Worm (Caenorhabditis elegans) whole organism, late embryonic: ENCODE results near the gene Y105C5A.1269.

Experiments
- C08G9.2 ChIP-seq: sonication (generic microtip); optimal IDR thresholded peaks from 2 replicates; lab custom pipeline; 2016; ENCODE audit warnings: mild to moderate bottlenecking, missing genetic modification characterization, moderate library complexity, missing compliant biosample characterization
- K09A11.1 ChIP-seq: sonication (generic microtip); optimal IDR thresholded peaks from 2 replicates; lab custom pipeline; 2017; ENCODE audit warnings: antibody characterized with exemption, mild to moderate bottlenecking, missing genetic modification characterization, missing compliant biosample characterization; ENCODE audit not compliant: insufficient read depth
- T23F11.4 ChIP-seq: fragments of 200-800 bp; sonication (Bioruptor generic); optimal IDR thresholded peaks from 2 replicates; lab custom pipeline; 2018; ENCODE audit warnings: mild to moderate bottlenecking, missing genetic modification characterization, missing compliant biosample characterization
- ahr-1 ChIP-seq: sonication (generic microtip); optimal IDR thresholded peaks from 2 replicates; lab custom pipeline; 2016; ENCODE audit warnings: missing genetic modification characterization, missing compliant biosample characterization
- ceh-14 ChIP-seq: sonication (generic microtip); optimal IDR thresholded peaks from 2 replicates; lab custom pipeline; 2016; ENCODE audit warnings: missing genotype, missing genetic modification characterization, missing compliant biosample characterization
- ceh-18 ChIP-seq: sonication (generic microtip); optimal IDR thresholded peaks from 2 replicates; lab custom pipeline; 2016; ENCODE audit warnings: missing genetic modification characterization, missing compliant biosample characterization
- ceh-19 ChIP-seq: fragments of 200-800 bp; sonication (Bioruptor generic); optimal IDR thresholded peaks from 2 replicates; lab custom pipeline; 2018; ENCODE audit warnings: mild to moderate bottlenecking, missing genetic modification characterization, missing compliant biosample characterization
- ceh-22 ChIP-seq: sonication (generic microtip); optimal IDR thresholded peaks from 2 replicates; lab custom pipeline; 2017; ENCODE audit warnings: missing biosample characterization, missing genetic modification characterization
- ceh-30 ChIP-seq: fragments of 150-350 bp; optimal IDR thresholded peaks from 2 replicates; lab custom pipeline; 2014; ENCODE audit warnings: missing biosample characterization, missing genetic modification characterization
- ceh-45 ChIP-seq: fragments of 200-800 bp; sonication (Bioruptor generic); IDR thresholded peaks from 2 replicates; pipeline ENCODE4 v1.3.6; 2022; ENCODE audit warnings: missing genetic modification reagents, missing genetic modification characterization, missing compliant biosample characterization
- ceh-48 ChIP-seq: sonication (generic microtip); optimal IDR thresholded peaks from 2 replicates; lab custom pipeline; 2016; ENCODE audit warnings: missing genetic modification characterization, inconsistent platforms, missing compliant biosample characterization
- ceh-6 ChIP-seq: fragments of 200-800 bp; sonication (Bioruptor generic); optimal IDR thresholded peaks from 2 replicates; lab custom pipeline; 2018; ENCODE audit warnings: mild to moderate bottlenecking, missing genetic modification characterization, missing compliant biosample characterization
- ceh-9 ChIP-seq: sonication (generic microtip); optimal IDR thresholded peaks from 2 replicates; lab custom pipeline; 2016; ENCODE audit warnings: mild to moderate bottlenecking, missing genetic modification characterization, inconsistent platforms, missing compliant biosample characterization
- che-1 ChIP-seq: sonication (generic microtip); optimal IDR thresholded peaks from 2 replicates; lab custom pipeline; 2016; ENCODE audit warnings: mild to moderate bottlenecking, missing genetic modification characterization, missing compliant biosample characterization
- elt-2 ChIP-seq: sonication (generic microtip); optimal IDR thresholded peaks from 2 replicates; lab custom pipeline; 2016; ENCODE audit warnings: missing genetic modification reagents, missing genetic modification characterization, missing compliant biosample characterization
- elt-4 ChIP-seq: sonication (generic microtip); optimal IDR thresholded peaks from 2 replicates; lab custom pipeline; 2016; ENCODE audit warnings: missing genetic modification characterization, missing compliant biosample characterization
- ets-4 ChIP-seq: sonication (generic microtip); optimal IDR thresholded peaks from 2 replicates; lab custom pipeline; 2016; ENCODE audit warnings: missing genetic modification characterization, missing compliant biosample characterization
- fax-1 ChIP-seq: sonication (generic microtip); optimal IDR thresholded peaks from 2 replicates; lab custom pipeline; 2016; ENCODE audit warnings: missing genotype, missing genetic modification characterization, missing compliant biosample characterization
- fkh-10 ChIP-seq: fragments of 150-350 bp; optimal IDR thresholded peaks from 2 replicates; lab custom pipeline; 2014; ENCODE audit warnings: missing biosample characterization, missing genetic modification reagents, missing genetic modification characterization
- fkh-6 ChIP-seq: sonication (generic microtip); optimal IDR thresholded peaks from 2 replicates; lab custom pipeline; 2016; ENCODE audit warnings: missing genetic modification characterization, missing compliant biosample characterization
- gmeb-2 ChIP-seq: sonication (generic microtip); optimal IDR thresholded peaks from 2 replicates; lab custom pipeline; 2016; ENCODE audit warnings: missing genetic modification characterization, inconsistent platforms, missing compliant biosample characterization
- hlh-13 ChIP-seq: fragments of 200-800 bp; sonication (Bioruptor generic); optimal IDR thresholded peaks from 2 replicates; lab custom pipeline; 2018; ENCODE audit warnings: mild to moderate bottlenecking, missing genetic modification characterization, missing compliant biosample characterization
- hlh-15 ChIP-seq: sonication (generic microtip); optimal IDR thresholded peaks from 2 replicates; lab custom pipeline; 2016; ENCODE audit warnings: missing genetic modification characterization, missing compliant biosample characterization
- hlh-30 ChIP-seq: sonication (generic microtip); optimal IDR thresholded peaks from 2 replicates; lab custom pipeline; 2017; ENCODE audit warnings: antibody characterized with exemption, missing genetic modification characterization, missing compliant biosample characterization; ENCODE audit not compliant: insufficient read depth
- hlh-6 ChIP-seq: sonication (generic microtip); optimal IDR thresholded peaks from 2 replicates; lab custom pipeline; 2016; ENCODE audit warnings: missing genotype, missing genetic modification characterization, missing compliant biosample characterization
- lim-6 ChIP-seq: sonication (generic microtip); optimal IDR thresholded peaks from 2 replicates; lab custom pipeline; 2016; ENCODE audit warnings: missing genetic modification characterization, missing compliant biosample characterization
- madf-2 ChIP-seq: sonication (generic microtip); optimal IDR thresholded peaks from 2 replicates; lab custom pipeline; 2017; ENCODE audit warnings: missing genetic modification characterization, missing compliant biosample characterization
- nfya-1 ChIP-seq: sonication (generic microtip); optimal IDR thresholded peaks from 2 replicates; lab custom pipeline; 2017; ENCODE audit warnings: missing genetic modification characterization, mild to moderate bottlenecking, missing compliant biosample characterization, antibody characterized with exemption, moderate library complexity
- nhr-232 ChIP-seq: sonication (generic microtip); optimal IDR thresholded peaks from 2 replicates; lab custom pipeline; 2016; ENCODE audit warnings: missing genetic modification characterization, missing compliant biosample characterization
- pag-3 ChIP-seq: sonication (generic microtip); optimal IDR thresholded peaks from 2 replicates; lab custom pipeline; 2016; ENCODE audit warnings: missing compliant biosample characterization, missing genetic modification characterization, borderline replicate concordance
- pha-2 ChIP-seq: sonication (generic microtip); optimal IDR thresholded peaks from 2 replicates; lab custom pipeline; 2017; ENCODE audit warnings: mild to moderate bottlenecking, missing genetic modification characterization, missing compliant biosample characterization
- pha-4 ChIP-seq: fragments of 150-350 bp; optimal IDR thresholded peaks from 2 replicates; lab custom pipeline; 2018; ENCODE audit warnings: missing biosample characterization, missing genetic modification reagents, missing genetic modification characterization
- ref-2 ChIP-seq: sonication (generic microtip); optimal IDR thresholded peaks from 2 replicates; lab custom pipeline; 2016; ENCODE audit warnings: missing genetic modification characterization, missing compliant biosample characterization
- sdc-2 ChIP-seq: sonication (generic microtip); optimal IDR thresholded peaks from 2 replicates; lab custom pipeline; 2016; ENCODE audit warnings: missing genotype, missing genetic modification characterization, missing compliant biosample characterization
- sox-2 ChIP-seq: fragments of 200-800 bp; sonication (Bioruptor generic); IDR thresholded peaks from 2 replicates; pipeline ENCODE4 v1.3.6; 2022; ENCODE audit warnings: missing genetic modification reagents, missing genetic modification characterization, missing compliant biosample characterization
- tbx-2 ChIP-seq: sonication (generic microtip); optimal IDR thresholded peaks from 2 replicates; lab custom pipeline; 2016; ENCODE audit warnings: missing genetic modification characterization, missing compliant biosample characterization
- ttx-3 ChIP-seq: sonication (generic microtip); optimal IDR thresholded peaks from 2 replicates; lab custom pipeline; 2016; ENCODE audit warnings: missing genetic modification reagents, missing genetic modification characterization, missing compliant biosample characterization
- unc-3 ChIP-seq, 2 experiments: fragments of 200-800 bp in 1 of 2; sonication (Bioruptor generic) in 1 of 2; sonication (generic microtip) in 1 of 2; conservative IDR thresholded peaks in 1 of 2; optimal IDR thresholded peaks in 1 of 2; 2 replicates each; pipeline versions ENCODE4 v1.3.6 to Lab custom; 2016 to 2022; ENCODE audit warnings: missing compliant biosample characterization in 2 of 2, missing genetic modification characterization in 2 of 2, missing genetic modification reagents in 1 of 2
- unc-42 ChIP-seq: sonication (generic microtip); optimal IDR thresholded peaks from 2 replicates; lab custom pipeline; 2016; ENCODE audit warnings: missing genotype, missing genetic modification characterization, missing compliant biosample characterization
- ztf-16 ChIP-seq: sonication (generic microtip); optimal IDR thresholded peaks from 2 replicates; lab custom pipeline; 2017; ENCODE audit warnings: missing genetic modification characterization, missing compliant biosample characterization

Y105C5A.1269 gene

DNA sequence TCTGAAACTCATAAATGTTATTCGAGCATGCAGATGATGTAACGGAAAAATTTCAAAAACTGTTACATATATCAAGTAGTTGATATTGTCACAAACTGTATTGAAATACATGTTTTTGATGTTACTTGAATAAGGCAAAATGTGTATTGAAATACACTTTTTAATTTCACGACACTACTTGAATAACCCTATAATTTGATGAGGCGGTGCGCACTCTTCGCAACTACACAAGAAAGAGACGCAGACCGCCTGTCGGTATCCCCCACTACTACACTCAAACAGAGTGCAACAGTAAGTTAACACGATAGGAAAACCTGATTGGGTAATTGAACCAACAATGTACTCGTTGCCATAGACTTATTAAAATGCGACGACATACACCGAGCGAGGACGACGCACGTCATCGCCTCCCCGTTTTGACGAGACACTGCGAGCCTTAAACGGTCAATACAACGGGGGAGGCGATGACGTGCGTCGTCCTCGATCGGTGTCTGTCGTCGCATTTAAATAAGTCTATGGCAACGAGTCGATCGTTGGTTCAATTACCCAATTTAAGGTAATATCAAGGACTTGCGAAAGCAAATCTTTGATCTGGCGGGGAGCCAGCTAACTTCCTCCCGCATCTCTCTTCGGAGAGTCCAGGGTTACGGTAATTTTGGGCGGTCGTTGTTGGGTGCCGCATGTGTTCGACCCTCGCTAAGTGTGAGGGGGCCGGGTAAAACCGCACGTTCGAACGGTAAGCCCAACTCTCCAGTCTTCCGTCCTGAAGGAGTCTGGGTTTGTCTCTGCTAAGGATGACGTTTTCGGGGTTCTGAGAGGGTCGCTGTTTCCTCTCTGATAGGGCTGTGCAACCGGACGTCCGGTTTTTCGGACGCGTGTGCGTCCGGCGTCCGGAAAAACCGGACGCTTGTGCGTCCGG, 5.9 kb downstream of the Y105C5A.1269 start:
- TF ChIP-seq nfya-1 (tag; lab: Kevin White, UChicago) (no peak), pha-2 (tag; lab: Kevin White, UChicago) (no peak), ceh-6 (no peak), tbx-2 (tag; lab: Kevin White, UChicago) (no peak), lim-6 (no peak), ref-2 (tag; lab: Kevin White, UChicago) (no peak), unc-3 (GFP tag; conservative IDR thresholded peaks at IDR 0.05; lab: Robert Waterston, UW) (no peak), unc-3 (tag; optimal IDR thresholded peaks at IDR 0.05; lab: Kevin White, UChicago) (no peak)

DNA sequence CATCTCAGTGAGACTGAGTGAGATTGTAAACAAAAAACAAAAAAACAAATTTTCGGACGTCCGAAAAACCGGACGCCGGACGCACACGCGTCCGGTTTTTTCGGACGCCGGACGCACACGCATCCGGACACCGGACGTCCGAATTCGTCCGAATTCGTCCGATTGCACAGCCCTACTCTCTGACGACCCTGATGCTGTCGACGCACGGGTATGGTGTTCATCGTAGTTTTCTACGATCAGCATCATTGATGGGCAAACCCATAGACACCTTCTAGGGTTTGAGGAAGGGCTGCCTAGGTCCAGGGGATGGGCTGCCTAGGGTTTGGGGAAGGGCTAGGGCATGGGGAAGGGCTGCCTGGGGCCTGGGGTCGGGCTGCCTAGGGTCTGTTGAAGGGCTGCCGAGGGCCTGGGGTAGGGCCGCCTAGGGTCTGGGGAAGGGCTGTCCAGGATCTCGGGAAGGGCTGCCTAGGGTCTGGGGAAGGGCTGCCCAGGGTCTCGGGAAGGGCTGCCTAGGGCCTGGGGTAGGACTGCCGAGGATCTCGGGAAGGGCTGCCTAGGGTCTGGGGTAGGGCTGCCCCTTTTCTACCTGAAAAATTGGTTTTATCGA, 6.7 kb downstream of the Y105C5A.1269 start:
- TF ChIP-seq elt-4 (tag; lab: Kevin White, UChicago) (no peak), pag-3 (no peak), ceh-19 (no peak), madf-2 (tag; lab: Kevin White, UChicago) (no peak), C08G9.2 (no peak), sox-2 (GFP tag; lab: Robert Waterston, UW) (no peak), nfya-1 (tag; lab: Kevin White, UChicago) (no peak), nhr-232 (tag; lab: Kevin White, UChicago) (no peak), hlh-6 (tag; lab: Kevin White, UChicago) (no peak), fkh-6 (no peak), fax-1 (tag; lab: Kevin White, UChicago) (no peak), fkh-10 (no peak), K09A11.1 (tag; lab: Kevin White, UChicago) (no peak), ceh-45 (GFP tag; lab: Robert Waterston, UW) (no peak), hlh-30 (no peak), ceh-30 (tag; lab: Kevin White, UChicago) (no peak), ceh-6 (no peak), ceh-14 (tag; lab: Kevin White, UChicago) (no peak), ttx-3 (no peak), pha-4 (tag; lab: Kevin White, UChicago) (no peak)

DNA sequence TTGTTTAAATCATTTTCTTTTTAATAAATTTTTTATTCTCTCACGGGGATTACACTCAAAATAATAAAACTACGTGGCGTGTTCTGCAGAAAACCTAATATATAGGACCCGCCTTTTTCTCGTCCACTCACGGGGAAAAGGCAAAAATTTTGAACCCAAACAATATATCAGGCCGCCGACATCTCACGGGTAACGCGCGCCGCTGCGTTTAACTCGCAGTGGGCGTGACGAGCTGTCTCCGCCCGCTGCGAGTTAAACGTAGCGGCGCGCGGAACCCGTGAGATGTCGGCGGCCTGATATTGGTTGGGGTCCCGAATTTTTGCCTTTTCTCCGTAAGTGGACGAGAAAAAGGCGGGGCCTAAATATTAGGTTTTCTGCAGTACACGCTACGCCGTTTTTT, 14.3 kb downstream of the Y105C5A.1269 start:
- TF ChIP-seq ets-4 (no peak), ceh-18 (tag; lab: Kevin White, UChicago) (no peak), ceh-9 (no peak), ttx-3 (no peak), lim-6 (no peak), ceh-48 (tag; lab: Kevin White, UChicago) (no peak), tbx-2 (tag; lab: Kevin White, UChicago) (no peak), che-1 (no peak)

DNA sequence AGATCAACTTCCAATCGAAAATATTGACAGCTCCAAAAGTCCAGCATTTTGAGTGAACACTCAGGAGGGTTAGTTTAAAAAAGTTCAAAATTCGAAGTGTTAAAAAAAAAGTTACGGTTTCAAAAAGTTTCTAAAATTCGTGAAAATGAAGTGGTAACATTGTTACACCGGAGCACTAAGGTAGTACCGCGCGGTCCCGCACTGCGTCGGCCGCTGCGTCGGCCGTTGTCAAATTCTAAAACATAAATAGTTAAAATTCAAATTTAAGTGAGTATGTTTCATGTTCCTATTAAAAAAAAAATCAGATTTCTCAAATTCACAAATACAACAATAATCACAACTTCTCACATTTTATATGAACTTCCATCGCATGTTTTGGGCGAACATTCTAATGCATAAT, 21.1 kb downstream of the Y105C5A.1269 start:
- TF ChIP-seq che-1: no peak
- no peak for TF ChIP-seq ahr-1 (tag; lab: Kevin White, UChicago)
- TF ChIP-seq ceh-6: no peak
- TF ChIP-seq hlh-15: no peak
- TF ChIP-seq hlh-13 (GFP tag; lab: Kevin White, UChicago): no peak
- no peak for TF ChIP-seq ceh-22 (tag; lab: Kevin White, UChicago)
- TF ChIP-seq ceh-45 (GFP tag; lab: Robert Waterston, UW): no peak
- TF ChIP-seq unc-42 (tag; lab: Kevin White, UChicago): no peak
- TF ChIP-seq T23F11.4 (GFP tag; lab: Kevin White, UChicago): no peak
- no peak for TF ChIP-seq gmeb-2 (tag; lab: Kevin White, UChicago)
- no peak for TF ChIP-seq elt-2
- no peak for TF ChIP-seq hlh-6 (tag; lab: Kevin White, UChicago)
- no peak for TF ChIP-seq ceh-18 (tag; lab: Kevin White, UChicago)
- no peak for TF ChIP-seq sdc-2 (tag; lab: Kevin White, UChicago)
- no peak for TF ChIP-seq K09A11.1 (tag; lab: Kevin White, UChicago)
- no peak for TF ChIP-seq lim-6
- TF ChIP-seq ztf-16 (tag; lab: Kevin White, UChicago): no peak
- TF ChIP-seq madf-2 (tag; lab: Kevin White, UChicago): no peak
